Worm (Caenorhabditis elegans) whole organism, young adult: ENCODE data around the gene glt-5.

ENCODE experiments used
- B0261.1 ChIP-seq: sonication (generic microtip); optimal IDR thresholded peaks from 2 replicates; lab custom pipeline; 2016; ENCODE audit warnings: mild to moderate bottlenecking, missing genetic modification characterization, moderate library complexity, missing compliant biosample characterization
- B0336.3 ChIP-seq: fragments of 200-800 bp; sonication (Bioruptor generic); IDR thresholded peaks from 2 replicates; pipeline ENCODE4 v1.3.6; 2022; ENCODE audit warnings: missing genetic modification characterization, missing compliant biosample characterization
- C17E4.6 ChIP-seq: fragments of 200-800 bp; sonication (Bioruptor generic); IDR thresholded peaks from 2 replicates; pipeline ENCODE4 v1.3.6; 2022; ENCODE audit warnings: missing genetic modification reagents, missing genetic modification characterization, missing compliant biosample characterization
- D2030.7 ChIP-seq: fragments of 200-800 bp; sonication (Bioruptor generic); IDR thresholded peaks from 2 replicates; pipeline ENCODE4 v1.3.6; 2022; ENCODE audit warnings: missing genetic modification reagents, missing genetic modification characterization, missing compliant biosample characterization
- F22D6.2 ChIP-seq: sonication (generic microtip); optimal IDR thresholded peaks from 2 replicates; lab custom pipeline; 2016; ENCODE audit warnings: mild to moderate bottlenecking, missing genetic modification characterization, missing compliant biosample characterization
- F23B12.7 ChIP-seq: sonication (generic microtip); optimal IDR thresholded peaks from 2 replicates; lab custom pipeline; 2017; ENCODE audit warnings: missing genetic modification characterization, mild to moderate bottlenecking, missing compliant biosample characterization, antibody characterized with exemption, moderate library complexity; ENCODE audit not compliant: insufficient read depth
- F52B5.7 ChIP-seq: sonication (generic microtip); optimal IDR thresholded peaks from 2 replicates; lab custom pipeline; 2016; ENCODE audit warnings: mild to moderate bottlenecking, missing genetic modification characterization, missing compliant biosample characterization
- F55B11.4 ChIP-seq: sonication (generic microtip); optimal IDR thresholded peaks from 2 replicates; lab custom pipeline; 2016; ENCODE audit warnings: missing compliant biosample characterization, missing genetic modification characterization, borderline replicate concordance; ENCODE audit not compliant: insufficient read depth
- K12H6.12 ChIP-seq: fragments of 200-800 bp; sonication (Bioruptor generic); optimal IDR thresholded peaks from 2 replicates; lab custom pipeline; 2018; ENCODE audit warnings: mild to moderate bottlenecking, missing genetic modification characterization, missing compliant biosample characterization
- Y53F4B.3 ChIP-seq: fragments of 200-800 bp; sonication (Bioruptor generic); IDR thresholded peaks from 2 replicates; pipeline ENCODE4 v1.3.6; 2022; ENCODE audit warnings: missing genetic modification reagents, missing genetic modification characterization, missing compliant biosample characterization
- Y56A3A.18 ChIP-seq: fragments of 200-800 bp; sonication (Bioruptor generic); IDR thresholded peaks from 2 replicates; pipeline ENCODE4 v1.3.6; 2022; ENCODE audit warnings: missing genetic modification reagents, missing genetic modification characterization, missing compliant biosample characterization
- atf-7 ChIP-seq: sonication (generic microtip); optimal IDR thresholded peaks from 2 replicates; lab custom pipeline; 2017; ENCODE audit warnings: mild to moderate bottlenecking, missing genetic modification characterization, missing compliant biosample characterization
- attf-5 ChIP-seq: fragments of 200-800 bp; sonication (Bioruptor generic); optimal IDR thresholded peaks from 2 replicates; lab custom pipeline; 2018; ENCODE audit warnings: mild to moderate bottlenecking, missing genetic modification characterization, missing compliant biosample characterization
- attf-6 ChIP-seq: fragments of 200-800 bp; sonication (Bioruptor generic); IDR thresholded peaks from 2 replicates; pipeline ENCODE4 v1.3.6; 2022; ENCODE audit warnings: missing genetic modification reagents, missing genetic modification characterization, missing compliant biosample characterization
- bed-1 ChIP-seq: fragments of 200-800 bp; sonication (Bioruptor generic); IDR thresholded peaks from 2 replicates; pipeline ENCODE4 v1.3.6; 2022; ENCODE audit warnings: missing genetic modification reagents, missing genetic modification characterization, missing compliant biosample characterization
- ccch-3 ChIP-seq: fragments of 200-800 bp; sonication (Bioruptor generic); optimal IDR thresholded peaks from 2 replicates; lab custom pipeline; 2018; ENCODE audit warnings: mild to moderate bottlenecking, missing genetic modification characterization, missing compliant biosample characterization
- cebp-2 ChIP-seq: fragments of 200-800 bp; sonication (Bioruptor generic); IDR thresholded peaks from 2 replicates; pipeline ENCODE4 v1.3.6; 2022; ENCODE audit warnings: missing genetic modification characterization, missing compliant biosample characterization
- ceh-100 ChIP-seq: fragments of 200-800 bp; sonication (Bioruptor generic); IDR thresholded peaks from 2 replicates; pipeline ENCODE4 v1.3.6; 2022; ENCODE audit warnings: missing genetic modification reagents, missing genetic modification characterization, missing compliant biosample characterization
- ceh-58 ChIP-seq: fragments of 200-800 bp; sonication (Bioruptor generic); IDR thresholded peaks from 2 replicates; pipeline ENCODE4 v1.3.6; 2022; ENCODE audit warnings: missing genetic modification characterization, missing compliant biosample characterization
- ceh-79 ChIP-seq: sonication (generic microtip); optimal IDR thresholded peaks from 2 replicates; lab custom pipeline; 2017; ENCODE audit warnings: mild to moderate bottlenecking, missing genetic modification characterization, missing compliant biosample characterization
- dox-1 ChIP-seq: fragments of 200-800 bp; sonication (Bioruptor generic); IDR thresholded peaks from 2 replicates; pipeline ENCODE4 v1.3.6; 2022; ENCODE audit warnings: missing genetic modification reagents, missing genetic modification characterization, missing compliant biosample characterization
- egl-44 ChIP-seq: fragments of 200-800 bp; sonication (Bioruptor generic); IDR thresholded peaks from 2 replicates; pipeline ENCODE4 v1.3.6; 2022; ENCODE audit warnings: missing genetic modification reagents, missing genetic modification characterization, missing compliant biosample characterization
- ets-4 ChIP-seq: fragments of 200-800 bp; sonication (Bioruptor generic); optimal IDR thresholded peaks from 2 replicates; lab custom pipeline; 2018; ENCODE audit warnings: mild to moderate bottlenecking, missing genetic modification characterization, missing compliant biosample characterization
- gei-17 ChIP-seq: fragments of 200-800 bp; sonication (Bioruptor generic); optimal IDR thresholded peaks from 2 replicates; lab custom pipeline; 2018; ENCODE audit warnings: mild to moderate bottlenecking, missing genetic modification characterization, missing compliant biosample characterization
- hmg-1.2 ChIP-seq: fragments of 200-800 bp; sonication (Bioruptor generic); IDR thresholded peaks from 2 replicates; pipeline ENCODE4 v1.3.6; 2022; ENCODE audit warnings: missing genetic modification reagents, missing genetic modification characterization, missing compliant biosample characterization
- hsf-1 ChIP-seq: fragments of 200-800 bp; sonication (Bioruptor generic); IDR thresholded peaks from 2 replicates; pipeline ENCODE4 v1.3.6; 2022; ENCODE audit warnings: missing genetic modification reagents, missing genetic modification characterization, missing compliant biosample characterization
- let-607 ChIP-seq, 2 experiments: fragments of 200-800 bp in 1 of 2; sonication (Bioruptor generic) in 1 of 2; sonication (generic microtip) in 1 of 2; optimal IDR thresholded peaks; 2 replicates each; lab custom pipeline; 2016 to 2018; ENCODE audit warnings: mild to moderate bottlenecking in 2 of 2, missing compliant biosample characterization in 2 of 2, missing genetic modification characterization in 2 of 2, moderate library complexity in 2 of 2, missing genotype in 1 of 2
- lin-54 ChIP-seq: fragments of 200-800 bp; sonication (Bioruptor generic); optimal IDR thresholded peaks from 2 replicates; lab custom pipeline; 2018; ENCODE audit warnings: mild to moderate bottlenecking, missing genetic modification characterization, missing compliant biosample characterization
- lsl-1 ChIP-seq: fragments of 200-800 bp; sonication (Bioruptor generic); optimal IDR thresholded peaks from 2 replicates; lab custom pipeline; 2018; ENCODE audit warnings: mild to moderate bottlenecking, missing genetic modification characterization, moderate library complexity, missing compliant biosample characterization
- lsy-27 ChIP-seq: sonication (generic microtip); optimal IDR thresholded peaks from 2 replicates; lab custom pipeline; 2017; ENCODE audit warnings: missing genetic modification characterization, mild to moderate bottlenecking, missing compliant biosample characterization, antibody characterized with exemption, missing genotype, borderline replicate concordance; ENCODE audit not compliant: insufficient read depth
- madf-10 ChIP-seq: sonication (generic microtip); optimal IDR thresholded peaks from 2 replicates; lab custom pipeline; 2016; ENCODE audit warnings: mild to moderate bottlenecking, missing genetic modification characterization, missing compliant biosample characterization
- mes-4 ChIP-seq: sonication (generic microtip); optimal IDR thresholded peaks from 2 replicates; lab custom pipeline; 2016; ENCODE audit warnings: missing genotype, missing genetic modification characterization, missing compliant biosample characterization
- mxl-1 ChIP-seq: sonication (generic microtip); optimal IDR thresholded peaks from 2 replicates; lab custom pipeline; 2016; ENCODE audit warnings: missing genetic modification characterization, missing compliant biosample characterization
- nfyb-1 ChIP-seq: fragments of 200-800 bp; sonication (Bioruptor generic); IDR thresholded peaks from 2 replicates; pipeline ENCODE4 v1.3.6; 2022; ENCODE audit warnings: missing genetic modification reagents, missing genetic modification characterization, missing compliant biosample characterization
- nhr-120 ChIP-seq: fragments of 200-800 bp; sonication (Bioruptor generic); IDR thresholded peaks from 2 replicates; pipeline ENCODE4 v1.3.6; 2022; ENCODE audit warnings: missing genetic modification characterization, missing compliant biosample characterization
- repo-1 ChIP-seq: sonication (generic microtip); optimal IDR thresholded peaks from 2 replicates; lab custom pipeline; 2017; ENCODE audit warnings: mild to moderate bottlenecking, missing genetic modification characterization, missing compliant biosample characterization
- sea-2 ChIP-seq: fragments of 200-800 bp; sonication (Bioruptor generic); IDR thresholded peaks from 2 replicates; pipeline ENCODE4 v1.3.6; 2022; ENCODE audit warnings: missing genetic modification characterization, missing compliant biosample characterization
- snpc-1.1 ChIP-seq: sonication (generic microtip); optimal IDR thresholded peaks from 2 replicates; lab custom pipeline; 2017; ENCODE audit warnings: missing genetic modification characterization, mild to moderate bottlenecking, missing compliant biosample characterization, antibody characterized with exemption, moderate library complexity, missing genotype, missing genetic modification reagents; ENCODE audit not compliant: insufficient read depth
- snpc-1.3 ChIP-seq: sonication (generic microtip); optimal IDR thresholded peaks from 2 replicates; lab custom pipeline; 2017; ENCODE audit warnings: missing genetic modification characterization, mild to moderate bottlenecking, missing compliant biosample characterization, antibody characterized with exemption, moderate library complexity, missing genotype, missing genetic modification reagents; ENCODE audit not compliant: insufficient read depth
- snpc-4 ChIP-seq, 5 experiments: fragments of 150-350 bp in 1 of 5; sonication (generic microtip) in 4 of 5; optimal IDR thresholded peaks; 2 replicates each; lab custom pipeline; 2014 to 2018; ENCODE audit warnings: missing genetic modification characterization in 5 of 5, missing biosample characterization in 3 of 5, antibody characterized with exemption in 2 of 5, mild to moderate bottlenecking in 2 of 5, missing compliant biosample characterization in 2 of 5, missing genotype in 2 of 5, moderate library complexity in 2 of 5, missing genetic modification reagents in 1 of 5
- unc-130 ChIP-seq: sonication (generic microtip); optimal IDR thresholded peaks from 2 replicates; lab custom pipeline; 2016; ENCODE audit warnings: missing genetic modification reagents, missing genetic modification characterization, missing compliant biosample characterization
- ztf-18 ChIP-seq: sonication (generic microtip); optimal IDR thresholded peaks from 2 replicates; lab custom pipeline; 2016; ENCODE audit warnings: missing genotype, mild to moderate bottlenecking, missing genetic modification characterization, missing compliant biosample characterization
- ztf-22 ChIP-seq: fragments of 200-800 bp; sonication (Bioruptor generic); optimal IDR thresholded peaks from 2 replicates; lab custom pipeline; 2018; ENCODE audit warnings: mild to moderate bottlenecking, missing genetic modification characterization, moderate library complexity, missing compliant biosample characterization
- ztf-26 ChIP-seq: sonication (generic microtip); optimal IDR thresholded peaks from 2 replicates; lab custom pipeline; 2017; ENCODE audit warnings: missing genetic modification characterization, missing compliant biosample characterization
- ztf-28 ChIP-seq: fragments of 200-800 bp; sonication (Bioruptor generic); IDR thresholded peaks from 2 replicates; pipeline ENCODE4 v1.3.6; 2022; ENCODE audit warnings: missing genetic modification reagents, missing genetic modification characterization, missing compliant biosample characterization
- ztf-3 ChIP-seq: fragments of 200-800 bp; sonication (Bioruptor generic); optimal IDR thresholded peaks from 2 replicates; lab custom pipeline; 2018; ENCODE audit warnings: mild to moderate bottlenecking, missing genetic modification characterization, missing compliant biosample characterization
- ztf-6 ChIP-seq: fragments of 200-800 bp; sonication (Bioruptor generic); IDR thresholded peaks from 2 replicates; pipeline ENCODE4 v1.3.6; 2022; ENCODE audit warnings: missing genetic modification reagents, missing genetic modification characterization, missing compliant biosample characterization

glt-5 gene

ce11 chrII:9716417-9717039 lies 7.8 kb upstream of the glt-5 start, which contains the start of gene wee-1.3 (continued):
- peak; percentile 26 for TF ChIP-seq F23B12.7 (tag; lab: Kevin White, UChicago)
- peak; percentile 68 for TF ChIP-seq attf-5 (GFP tag; lab: Kevin White, UChicago)
- no peak for TF ChIP-seq snpc-1.3 (tag; lab: Kevin White, UChicago)
- no peak for TF ChIP-seq snpc-1.1 (tag; lab: Kevin White, UChicago)
- TF ChIP-seq ztf-26: no peak
- TF ChIP-seq let-607 (tag; optimal IDR thresholded peaks at IDR 0.05; lab: Kevin White, UChicago): peak in 1 of 2 experiments; percentile 18
- TF ChIP-seq ccch-3 (GFP tag; lab: Kevin White, UChicago): no peak
- no peak for TF ChIP-seq attf-6 (GFP tag; lab: Robert Waterston, UW)
- TF ChIP-seq bed-1 (GFP tag; lab: Robert Waterston, UW): no peak
- no peak for TF ChIP-seq cebp-2 (GFP tag; lab: Robert Waterston, UW)
- TF ChIP-seq F22D6.2 (tag; lab: Kevin White, UChicago): no peak
- peak; percentile 37; the same call in 1 of the 2 replicates for TF ChIP-seq B0336.3 (GFP tag; lab: Robert Waterston, UW)
- TF ChIP-seq ztf-6 (GFP tag; lab: Robert Waterston, UW): no peak
- no peak for TF ChIP-seq mes-4
- TF ChIP-seq ztf-22: no peak
- 0 out of 2 replicates have a peak, but pooled peaks have one; percentile 33 for TF ChIP-seq D2030.7 (GFP tag; lab: Robert Waterston, UW)
- TF ChIP-seq K12H6.12 (tag; lab: Kevin White, UChicago): peak; percentile 17
- no peak for TF ChIP-seq Y53F4B.3 (GFP tag; lab: Robert Waterston, UW)
- TF ChIP-seq nfyb-1 (GFP tag; lab: Robert Waterston, UW): peak; percentile 44; the same call in 1 of the 2 replicates
- TF ChIP-seq hsf-1: no peak
- peak; percentile 98 for TF ChIP-seq lin-54 (GFP tag; lab: Kevin White, UChicago)
- TF ChIP-seq ceh-58 (GFP tag; lab: Robert Waterston, UW): no peak
- TF ChIP-seq repo-1 (tag; lab: Kevin White, UChicago): no peak
- TF ChIP-seq B0261.1 (tag; lab: Kevin White, UChicago): no peak
- no peak for TF ChIP-seq gei-17 (GFP tag; lab: Kevin White, UChicago)
- TF ChIP-seq dox-1 (GFP tag; lab: Robert Waterston, UW): peak; percentile 65
- no peak for TF ChIP-seq lsy-27 (tag; lab: Kevin White, UChicago)
- no peak for TF ChIP-seq ceh-79 (tag; lab: Kevin White, UChicago)
- peak; percentile 50 for TF ChIP-seq lsl-1 (GFP tag; lab: Kevin White, UChicago)
- no peak for TF ChIP-seq madf-10 (tag; lab: Kevin White, UChicago)
- TF ChIP-seq ets-4 (GFP tag; lab: Kevin White, UChicago): no peak
- TF ChIP-seq C17E4.6 (GFP tag; lab: Robert Waterston, UW): no peak
- no peak for TF ChIP-seq ztf-18 (tag; lab: Kevin White, UChicago)
- no peak for TF ChIP-seq ztf-28 (GFP tag; lab: Robert Waterston, UW)
- no peak for TF ChIP-seq nhr-120
- no peak for TF ChIP-seq mxl-1 (tag; lab: Kevin White, UChicago)
- TF ChIP-seq snpc-4 (GFP tag; optimal IDR thresholded peaks at IDR 0.05; lab: Kevin White, UChicago): no peak
- TF ChIP-seq snpc-4 (tag; optimal IDR thresholded peaks at IDR 0.05; lab: Kevin White, UChicago): peak in 3 of 4 experiments; percentile 8 to 46 (median 45)
- TF ChIP-seq hmg-1.2 (GFP tag; lab: Robert Waterston, UW): peak; percentile 65
- TF ChIP-seq ceh-100 (GFP tag; lab: Robert Waterston, UW): peak; percentile 22; the same call in 1 of the 2 replicates
- TF ChIP-seq atf-7 (tag; lab: Kevin White, UChicago): no peak
- no peak for TF ChIP-seq ztf-3
- no peak for TF ChIP-seq F55B11.4 (tag; lab: Kevin White, UChicago)
- peak; percentile 48 for TF ChIP-seq unc-130 (GFP tag; lab: Kevin White, UChicago)
- TF ChIP-seq Y56A3A.18 (GFP tag; lab: Robert Waterston, UW): no peak
- no peak for TF ChIP-seq F52B5.7 (tag; lab: Kevin White, UChicago)
- TF ChIP-seq egl-44 (GFP tag; lab: Robert Waterston, UW): no peak
- no peak for TF ChIP-seq sea-2
